Fruit fly (Drosophila melanogaster): Measurements from ENCODE around the gene Oseg5.

DNA sequence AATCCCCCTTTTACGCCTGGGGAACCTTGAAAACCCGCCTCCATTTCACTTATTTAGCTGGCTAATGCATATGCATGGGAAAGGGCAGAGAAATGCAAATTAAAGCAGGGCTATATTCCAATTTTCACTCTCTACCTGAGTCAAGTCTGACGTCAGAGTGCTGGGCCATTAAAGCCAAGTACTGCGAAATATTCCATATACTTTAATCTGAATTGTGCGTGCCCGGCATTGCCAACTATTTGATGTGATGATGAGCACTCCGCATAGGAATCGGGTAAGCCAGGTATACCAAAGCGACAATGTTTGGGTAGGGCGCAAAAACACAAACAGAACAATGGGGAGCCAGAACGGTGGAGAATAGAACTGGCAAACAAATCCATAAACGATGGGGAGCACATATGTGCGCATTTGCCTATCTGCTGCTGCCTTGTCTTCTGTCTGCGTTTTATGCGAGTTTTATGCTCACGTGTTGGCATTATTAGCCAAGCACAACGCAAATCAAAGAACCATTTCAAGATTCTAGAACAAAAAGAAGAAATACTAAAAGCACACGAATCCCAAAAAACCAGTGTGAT is 44.0 kb upstream of the Oseg5 start:
- no peak for TF ChIP-seq Pif1A (GFP tag; optimal IDR thresholded peaks at IDR 0.05)
- no peak for TF ChIP-seq CG8159 (tag; optimal IDR thresholded peaks at IDR 0.05)
- no peak for TF ChIP-seq CG9948 (tag; optimal IDR thresholded peaks at IDR 0.05)
- no peak for TF ChIP-seq EcR (GFP tag; optimal IDR thresholded peaks at IDR 0.05)
- TF ChIP-seq CG10348 (GFP tag; IDR thresholded peaks at IDR 0.05), result no peak
